Fruit fly (Drosophila melanogaster): ENCODE results near the gene CG13856.

CG13856 gene

dm6 chr3R:22400246-22400645 is 2.2 kb upstream of the CG13856 start (continued):
- TF ChIP-seq CG10274 (GFP tag; optimal IDR thresholded peaks at IDR 0.05), result no peak
- peak; percentile 23 for TF ChIP-seq HHEX (GFP tag; optimal IDR thresholded peaks at IDR 0.05)
- TF ChIP-seq dm (GFP tag; optimal IDR thresholded peaks at IDR 0.05), result no peak
- TF ChIP-seq Mes4 (GFP tag; optimal IDR thresholded peaks at IDR 0.05), result no peak
- TF ChIP-seq CG3847 (GFP tag; IDR thresholded peaks at IDR 0.05), result peak; percentile 40; the same call in 1 of the 2 replicates
- TF ChIP-seq cad (GFP tag; optimal IDR thresholded peaks at IDR 0.05), result no peak
- TF ChIP-seq GATAe (GFP tag; conservative IDR thresholded peaks at IDR 0.05), result no peak
- TF ChIP-seq Xbp1 (GFP tag; optimal IDR thresholded peaks at IDR 0.05), result peak; percentile 11
- TF ChIP-seq CG12942 (GFP tag; optimal IDR thresholded peaks at IDR 0.05), result no peak
- TF ChIP-seq CG1603 (tag; optimal IDR thresholded peaks at IDR 0.05), result no peak
- peak; percentile 18 for TF ChIP-seq CG15514 (GFP tag; optimal IDR thresholded peaks at IDR 0.05)
- TF ChIP-seq slou (GFP tag; optimal IDR thresholded peaks at IDR 0.05), result no peak
- TF ChIP-seq CG2678 (tag; optimal IDR thresholded peaks at IDR 0.05), result no peak
- no peak for TF ChIP-seq Dref (GFP tag; IDR thresholded peaks at IDR 0.05)
- TF ChIP-seq mld (GFP tag; IDR thresholded peaks at IDR 0.05; ENCODE audit: partially characterized antibody), result no peak
- no peak for TF ChIP-seq run (tag; optimal IDR thresholded peaks at IDR 0.05)
- TF ChIP-seq zen (tag; optimal IDR thresholded peaks at IDR 0.05), result no peak
- no peak for TF ChIP-seq wor (GFP tag; IDR thresholded peaks at IDR 0.05)
- TF ChIP-seq insv (GFP tag; optimal IDR thresholded peaks at IDR 0.05), result no peak
- no peak for TF ChIP-seq CG4854 (GFP tag; optimal IDR thresholded peaks at IDR 0.05)
- TF ChIP-seq Meics (GFP tag; optimal IDR thresholded peaks at IDR 0.05), result peak; percentile 41
- TF ChIP-seq Ada2b (GFP tag; IDR thresholded peaks at IDR 0.05), result peak; percentile 40; the same call in 1 of the 2 replicates
- TF ChIP-seq ci (GFP tag; IDR thresholded peaks at IDR 0.05), result no peak
- no peak for TF ChIP-seq sima (GFP tag; optimal IDR thresholded peaks at IDR 0.05)
- TF ChIP-seq ERR (GFP tag; optimal IDR thresholded peaks at IDR 0.05), result no peak
- TF ChIP-seq Fer2 (tag; optimal IDR thresholded peaks at IDR 0.05), result no peak
- peak; percentile 28; the same call in 1 of the 2 replicates for TF ChIP-seq al (GFP tag; IDR thresholded peaks at IDR 0.05)
- no peak for TF ChIP-seq pb (GFP tag; optimal IDR thresholded peaks at IDR 0.05)
- peak; percentile 34 for TF ChIP-seq Hsf (GFP tag; optimal IDR thresholded peaks at IDR 0.05)
- TF ChIP-seq Mrtf (GFP tag; IDR thresholded peaks at IDR 0.05), result peak; percentile 62; the same call in 2 of the 3 replicates
- no peak for TF ChIP-seq Bteb2 (GFP tag; optimal IDR thresholded peaks at IDR 0.05)
- no peak for TF ChIP-seq gsb-n (tag; optimal IDR thresholded peaks at IDR 0.05)
- peak; percentile 29 for TF ChIP-seq CG10267 (tag; optimal IDR thresholded peaks at IDR 0.05)
- TF ChIP-seq ac (GFP tag; optimal IDR thresholded peaks at IDR 0.05), result no peak
- no peak for TF ChIP-seq C15 (GFP tag; IDR thresholded peaks at IDR 0.05)
- no peak for TF ChIP-seq NC2α (GFP tag; optimal IDR thresholded peaks at IDR 0.05)
- no peak for TF ChIP-seq Poxn (GFP tag; IDR thresholded peaks at IDR 0.05)
- no peak for TF ChIP-seq sisA (GFP tag; IDR thresholded peaks at IDR 0.05)
- TF ChIP-seq zfh1 (GFP tag; IDR thresholded peaks at IDR 0.05), result peak; percentile 56; the same call in 1 of the 3 replicates
- TF ChIP-seq Bdp1 (GFP tag; optimal IDR thresholded peaks at IDR 0.05), result no peak
- no peak for TF ChIP-seq CG17568 (GFP tag; optimal IDR thresholded peaks at IDR 0.05)
- TF ChIP-seq gro (GFP tag; optimal IDR thresholded peaks at IDR 0.05), result no peak
- peak; percentile 65 for TF ChIP-seq sens (GFP tag)
- TF ChIP-seq CHES-1-like (GFP tag; optimal IDR thresholded peaks at IDR 0.05), result no peak
- no peak for TF ChIP-seq onecut (GFP tag; IDR thresholded peaks at IDR 0.05)
- peak; percentile 73 for TF ChIP-seq slbo (GFP tag; IDR thresholded peaks at IDR 0.05)
- no peak for TF ChIP-seq Fer3 (tag; optimal IDR thresholded peaks at IDR 0.05)
- peak; percentile 40 for TF ChIP-seq CG12769 (tag; optimal IDR thresholded peaks at IDR 0.05)
- TF ChIP-seq tll (GFP tag; optimal IDR thresholded peaks at IDR 0.05), result no peak
- no peak for TF ChIP-seq CG30020 (tag; optimal IDR thresholded peaks at IDR 0.05)
- no peak for TF ChIP-seq da (GFP tag; optimal IDR thresholded peaks at IDR 0.05)
- no peak for TF ChIP-seq Awh (GFP tag; IDR thresholded peaks at IDR 0.05)
